Worm (Caenorhabditis elegans) whole organism, early embryonic: ENCODE results near the gene R07H5.11.
"Not testable (repeated sequence)": the region's sequence is repeated elsewhere in the genome, so short reads cannot be mapped to it uniquely, and the experiment has no call there.

Source experiments
- B0310.2 ChIP-seq: sonication (generic microtip); optimal IDR thresholded peaks from 2 replicates; lab custom pipeline; 2016; ENCODE audit warnings: mild to moderate bottlenecking, missing genetic modification characterization, missing compliant biosample characterization
- F13C5.2 ChIP-seq: sonication (generic microtip); optimal IDR thresholded peaks from 2 replicates; lab custom pipeline; 2017; ENCODE audit warnings: mild to moderate bottlenecking, missing genetic modification characterization, inconsistent platforms, missing compliant biosample characterization
- aly-1 ChIP-seq: sonication (generic microtip); optimal IDR thresholded peaks from 2 replicates; lab custom pipeline; 2016; ENCODE audit warnings: missing genetic modification characterization, missing compliant biosample characterization
- ama-1 ChIP-seq: fragments of 150-350 bp; optimal IDR thresholded peaks from 2 replicates; lab custom pipeline; 2014
- ceh-13 ChIP-seq: fragments of 200-800 bp; sonication (Bioruptor generic); optimal IDR thresholded peaks from 2 replicates; lab custom pipeline; 2018; ENCODE audit warnings: mild to moderate bottlenecking, missing genetic modification characterization, missing compliant biosample characterization
- ceh-36 ChIP-seq: sonication (generic microtip); optimal IDR thresholded peaks from 2 replicates; lab custom pipeline; 2016; ENCODE audit warnings: missing genetic modification characterization, inconsistent platforms, missing compliant biosample characterization
- ets-7 ChIP-seq: sonication (generic microtip); optimal IDR thresholded peaks from 2 replicates; lab custom pipeline; 2016; ENCODE audit warnings: missing genotype, missing genetic modification characterization, missing compliant biosample characterization
- flt-1 ChIP-seq: fragments of 200-800 bp; sonication (Bioruptor generic); IDR thresholded peaks from 2 replicates; pipeline ENCODE4 v1.3.6; 2022; ENCODE audit warnings: missing genetic modification characterization, missing compliant biosample characterization
- hmbx-1 ChIP-seq: sonication (generic microtip); optimal IDR thresholded peaks from 2 replicates; lab custom pipeline; 2016; ENCODE audit warnings: mild to moderate bottlenecking, missing genetic modification characterization, missing compliant biosample characterization
- hmg-4 ChIP-seq: fragments of 200-800 bp; sonication (Bioruptor generic); optimal IDR thresholded peaks from 2 replicates; lab custom pipeline; 2018; ENCODE audit warnings: mild to moderate bottlenecking, missing genetic modification characterization, missing compliant biosample characterization
- hnd-1 ChIP-seq: sonication (generic microtip); optimal IDR thresholded peaks from 2 replicates; lab custom pipeline; 2016; ENCODE audit warnings: missing genetic modification characterization, missing compliant biosample characterization
- pes-1 ChIP-seq: fragments of 200-800 bp; sonication (Bioruptor generic); IDR thresholded peaks from 2 replicates; pipeline ENCODE4 v1.3.6; 2022; ENCODE audit warnings: missing genetic modification reagents, missing genetic modification characterization, missing compliant biosample characterization
- scrt-1 ChIP-seq: fragments of 200-800 bp; sonication (Bioruptor generic); IDR thresholded peaks from 2 replicates; pipeline ENCODE4 v1.3.6; 2022; ENCODE audit warnings: missing genetic modification characterization, missing compliant biosample characterization
- sea-1 ChIP-seq: fragments of 200-800 bp; sonication (Bioruptor generic); conservative IDR thresholded peaks from 2 replicates; pipeline ENCODE4 v1.3.6; 2022; ENCODE audit warnings: missing genetic modification characterization, missing compliant biosample characterization
- tbx-11 ChIP-seq: fragments of 200-800 bp; sonication (Bioruptor generic); IDR thresholded peaks from 2 replicates; pipeline ENCODE4 v1.3.6; 2022; ENCODE audit warnings: missing genetic modification characterization, missing compliant biosample characterization
- tbx-37 ChIP-seq: fragments of 200-800 bp; sonication (Bioruptor generic); conservative IDR thresholded peaks from 2 replicates; pipeline ENCODE4 v1.3.6; 2022; ENCODE audit warnings: missing genetic modification reagents, missing genetic modification characterization, missing compliant biosample characterization
- tra-4 ChIP-seq: sonication (generic microtip); optimal IDR thresholded peaks from 2 replicates; lab custom pipeline; 2017; ENCODE audit warnings: missing genetic modification characterization, missing compliant biosample characterization

Gene R07H5.11

DNA sequence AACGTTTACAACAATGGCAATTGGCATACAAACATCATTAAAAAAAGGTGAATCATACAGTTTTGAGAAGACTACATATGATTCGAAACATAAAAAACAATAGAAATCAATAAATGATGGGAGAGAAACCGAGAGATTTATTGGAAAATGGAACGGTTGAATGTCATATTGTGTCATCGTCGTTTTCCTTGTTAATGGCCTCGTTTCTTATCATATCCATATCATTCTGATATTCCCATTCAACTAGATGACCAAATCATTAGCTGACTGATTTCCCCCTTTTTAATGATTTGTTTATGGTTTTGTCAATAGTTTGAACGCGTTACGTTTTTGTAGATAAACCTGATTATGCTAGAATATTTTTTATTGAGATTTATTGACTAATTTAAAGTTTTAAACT is 27.8 kb upstream of the R07H5.11 start:
- TF ChIP-seq B0310.2 (tag; lab: Kevin White, UChicago) (no peak), tra-4 (tag; lab: Kevin White, UChicago) (no peak), ceh-36 (tag; lab: Kevin White, UChicago) (no peak), hnd-1 (tag; lab: Kevin White, UChicago) (no peak), tbx-11 (GFP tag; lab: Robert Waterston, UW) (no peak), ceh-13 (no peak), ets-7 (tag; lab: Kevin White, UChicago) (no peak), ama-1 (lab: Kevin White, UChicago) (no peak), tbx-37 (GFP tag; lab: Robert Waterston, UW) (no peak), flt-1 (no peak), aly-1 (tag; lab: Kevin White, UChicago) (no peak), hmbx-1 (tag; lab: Kevin White, UChicago) (no peak)

DNA sequence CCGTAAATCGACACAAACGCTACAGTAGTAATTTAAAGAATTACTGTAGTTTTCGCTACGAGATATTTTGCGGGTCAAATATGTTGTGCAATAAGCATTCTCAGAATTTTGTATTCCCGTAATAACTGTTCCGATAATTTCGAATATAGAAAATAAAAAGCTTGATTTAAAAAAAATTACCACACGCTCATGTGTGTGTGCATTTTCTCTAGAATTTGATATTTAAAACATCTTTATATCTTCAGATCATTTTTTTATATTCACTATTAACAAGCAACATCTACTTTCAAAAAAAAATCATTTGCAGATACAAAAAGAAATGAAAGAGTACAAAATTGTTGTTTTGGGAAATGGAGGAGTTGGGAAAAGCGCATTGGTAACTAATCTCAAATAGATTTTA is 25.6 kb upstream of the R07H5.11 start, which contains the start of gene rap-3:
TSS of gene rap-3 (plus strand) at position 301 of the 400 bp plus-strand sequence.
- TF ChIP-seq flt-1 (no peak), ceh-36 (tag; lab: Kevin White, UChicago) (no peak), B0310.2 (tag; lab: Kevin White, UChicago) (no peak), F13C5.2 (tag; lab: Kevin White, UChicago) (no peak), aly-1 (tag; lab: Kevin White, UChicago) (no peak), pes-1 (GFP tag; lab: Robert Waterston, UW) (no peak), tra-4 (tag; lab: Kevin White, UChicago) (no peak), ceh-13 (no peak), ama-1 (lab: Kevin White, UChicago) (no peak), ets-7 (tag; lab: Kevin White, UChicago) (no peak)

DNA sequence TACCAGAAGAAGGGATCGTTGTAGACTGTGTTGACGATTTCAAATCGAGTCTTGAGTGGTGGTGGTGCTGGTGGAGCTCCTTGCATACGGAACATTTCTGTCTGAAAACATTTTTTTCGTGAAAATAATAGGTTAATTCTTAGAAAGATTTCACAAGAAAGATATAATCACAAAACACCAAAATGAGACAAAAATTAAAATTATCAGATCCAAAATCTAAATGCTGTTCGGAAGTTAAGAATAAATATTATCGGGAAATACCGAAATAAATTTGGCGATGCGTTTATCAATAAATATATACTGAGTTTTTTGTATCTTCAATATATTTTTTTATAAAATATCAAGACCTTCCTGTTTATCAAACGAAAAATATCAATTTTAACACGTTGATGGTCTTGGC is 24.1 kb upstream of the R07H5.11 start, which contains the start of gene C08F8.9:
TSS of gene C08F8.9 (minus strand) at position 101 of the 400 bp plus-strand sequence.
- TF ChIP-seq flt-1 (no peak), hmg-4 (GFP tag; lab: Kevin White, UChicago) (no peak), tbx-11 (GFP tag; lab: Robert Waterston, UW) (no peak), ets-7 (tag; lab: Kevin White, UChicago) (no peak), pes-1 (GFP tag; lab: Robert Waterston, UW) (no peak), sea-1 (GFP tag; lab: Robert Waterston, UW) (no peak), F13C5.2 (tag; lab: Kevin White, UChicago) (no peak), tbx-37 (GFP tag; lab: Robert Waterston, UW) (no peak), hnd-1 (tag; lab: Kevin White, UChicago) (no peak), ama-1 (lab: Kevin White, UChicago) (no peak), tra-4 (tag; lab: Kevin White, UChicago) (no peak), ceh-13 (no peak)

DNA sequence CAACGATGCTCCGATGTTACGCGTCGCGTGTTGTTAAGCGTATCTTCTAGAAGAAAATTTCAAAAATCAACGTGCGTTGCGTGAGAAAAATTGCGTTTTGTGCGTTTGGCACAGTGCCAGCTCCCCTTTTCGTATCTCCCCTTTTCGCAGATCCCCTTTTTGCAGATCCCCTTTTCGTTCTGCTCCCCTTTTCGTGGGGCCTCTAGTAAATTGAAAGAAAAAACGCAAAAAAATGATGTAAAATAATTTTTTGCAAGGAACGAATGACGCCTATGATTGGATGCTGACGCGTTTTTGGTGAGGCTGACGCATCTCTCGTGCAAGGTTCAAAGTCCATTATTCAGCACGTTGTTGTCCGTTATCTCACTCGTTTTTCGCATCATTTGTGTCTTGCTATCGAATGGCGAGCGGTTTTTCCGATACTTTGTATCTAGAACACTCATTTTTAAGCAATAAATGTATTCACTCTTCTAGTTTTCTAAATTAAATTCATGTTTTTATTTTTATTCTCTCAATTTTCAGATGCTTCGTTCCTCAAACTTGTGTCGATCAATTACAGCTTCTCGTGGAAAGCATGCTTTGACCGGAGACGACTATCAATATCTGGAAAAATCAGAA is 23.3 kb upstream of the R07H5.11 start, which contains the start of gene cpt-2:
TSS of gene cpt-2 (plus strand) at position 523 of the 618 bp plus-strand sequence.
- not testable (repeated sequence) for TF ChIP-seq ceh-36 (tag; lab: Kevin White, UChicago); ceh-13; scrt-1 (GFP tag; lab: Robert Waterston, UW)

DNA sequence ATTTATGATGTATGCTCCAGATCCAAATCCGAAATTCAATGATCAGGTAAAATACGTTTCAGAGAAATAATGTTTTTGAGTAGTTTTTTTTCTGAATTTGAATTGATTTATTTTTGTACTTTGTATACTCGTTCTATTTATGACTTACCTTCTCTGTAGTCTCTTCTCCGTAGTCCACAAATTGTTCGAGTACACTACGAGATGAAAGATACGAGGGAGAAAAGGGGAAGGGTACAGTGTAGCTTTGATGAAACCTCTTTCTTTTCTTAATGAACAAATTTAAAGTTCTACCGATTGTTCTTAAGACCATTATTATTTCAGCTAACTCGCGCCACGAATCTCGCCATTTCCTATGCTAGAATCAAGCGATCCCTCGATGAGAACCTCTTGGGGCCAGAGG is 22.5 kb upstream of the R07H5.11 start:
- no peak for TF ChIP-seq ama-1 (lab: Kevin White, UChicago)
- TF ChIP-seq ets-7 (tag; lab: Kevin White, UChicago), result no peak
- TF ChIP-seq hmbx-1 (tag; lab: Kevin White, UChicago), result no peak
- no peak for TF ChIP-seq scrt-1 (GFP tag; lab: Robert Waterston, UW)
- no peak for TF ChIP-seq aly-1 (tag; lab: Kevin White, UChicago)
- TF ChIP-seq flt-1, result no peak
- TF ChIP-seq ceh-36 (tag; lab: Kevin White, UChicago), result no peak
- TF ChIP-seq tra-4 (tag; lab: Kevin White, UChicago), result no peak
- TF ChIP-seq hnd-1 (tag; lab: Kevin White, UChicago), result no peak
- no peak for TF ChIP-seq tbx-11 (GFP tag; lab: Robert Waterston, UW)
- TF ChIP-seq B0310.2 (tag; lab: Kevin White, UChicago), result no peak
- TF ChIP-seq hmg-4 (GFP tag; lab: Kevin White, UChicago), result no peak
- no peak for TF ChIP-seq ceh-13

DNA sequence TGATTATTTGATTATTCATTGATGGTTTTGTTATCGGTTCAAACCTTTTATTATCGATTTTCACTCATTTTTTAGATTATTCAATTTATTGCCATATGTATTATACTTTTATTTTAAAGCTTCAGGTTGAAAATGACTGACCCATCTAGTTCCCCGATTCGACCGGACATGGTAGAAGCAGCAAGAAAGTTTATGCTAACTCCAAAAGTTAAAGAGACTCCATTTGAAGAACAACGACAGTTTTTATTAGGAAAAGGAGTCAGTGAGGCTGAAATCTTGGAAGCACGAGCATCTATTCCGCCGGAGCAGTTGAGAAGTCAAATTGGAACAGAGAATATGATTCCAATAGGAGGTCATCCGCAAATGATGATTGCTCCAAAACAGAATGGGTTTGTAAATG is 19.6 kb upstream of the R07H5.11 start, which contains the start of gene prx-14:
TSS of gene prx-14 (plus strand) at position 120 of the 400 bp plus-strand sequence.
- no peak for TF ChIP-seq ama-1 (lab: Kevin White, UChicago)
- TF ChIP-seq sea-1 (GFP tag; lab: Robert Waterston, UW), result no peak
- no peak for TF ChIP-seq hmbx-1 (tag; lab: Kevin White, UChicago)
- TF ChIP-seq ceh-36 (tag; lab: Kevin White, UChicago), result no peak
- TF ChIP-seq tbx-37 (GFP tag; lab: Robert Waterston, UW), result no peak
- TF ChIP-seq scrt-1 (GFP tag; lab: Robert Waterston, UW), result no peak
- no peak for TF ChIP-seq B0310.2 (tag; lab: Kevin White, UChicago)
- no peak for TF ChIP-seq aly-1 (tag; lab: Kevin White, UChicago)
- no peak for TF ChIP-seq ets-7 (tag; lab: Kevin White, UChicago)
- no peak for TF ChIP-seq tra-4 (tag; lab: Kevin White, UChicago)
- no peak for TF ChIP-seq flt-1
- no peak for TF ChIP-seq ceh-13
- TF ChIP-seq F13C5.2 (tag; lab: Kevin White, UChicago), result no peak
- no peak for TF ChIP-seq tbx-11 (GFP tag; lab: Robert Waterston, UW)
- TF ChIP-seq hnd-1 (tag; lab: Kevin White, UChicago), result no peak
- TF ChIP-seq pes-1 (GFP tag; lab: Robert Waterston, UW), result no peak
- no peak for TF ChIP-seq hmg-4 (GFP tag; lab: Kevin White, UChicago)

DNA sequence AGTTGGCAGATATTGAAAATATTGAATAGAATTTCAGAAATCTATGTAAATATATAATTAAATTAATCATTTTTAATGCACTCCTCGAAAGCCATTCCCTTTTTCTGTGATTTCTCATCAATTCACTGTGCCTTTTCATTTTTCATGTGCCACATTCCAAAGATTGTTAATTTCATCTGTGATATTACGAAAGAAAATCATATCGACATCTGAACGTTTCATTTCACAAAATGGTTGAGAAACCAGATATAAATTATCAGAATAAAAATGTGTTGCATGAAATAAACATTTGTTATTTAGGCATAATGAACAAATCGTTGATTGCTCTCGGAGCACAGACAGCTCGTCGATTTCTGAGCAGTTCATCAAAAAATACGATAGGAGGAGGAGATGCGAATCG is 18.6 kb upstream of the R07H5.11 start, which contains the start of gene nuaf-3:
TSS of gene nuaf-3 (plus strand) at position 301 of the 400 bp plus-strand sequence.
- TF ChIP-seq tra-4 (tag; lab: Kevin White, UChicago) (no peak), ceh-36 (tag; lab: Kevin White, UChicago) (no peak), pes-1 (GFP tag; lab: Robert Waterston, UW) (no peak), scrt-1 (GFP tag; lab: Robert Waterston, UW) (no peak), B0310.2 (tag; lab: Kevin White, UChicago) (no peak), F13C5.2 (tag; lab: Kevin White, UChicago) (no peak), hnd-1 (tag; lab: Kevin White, UChicago) (no peak), aly-1 (tag; lab: Kevin White, UChicago) (no peak), ceh-13 (no peak), ama-1 (lab: Kevin White, UChicago) (no peak), sea-1 (GFP tag; lab: Robert Waterston, UW) (no peak), hmg-4 (GFP tag; lab: Kevin White, UChicago) (no peak)
